Fruit fly (Drosophila melanogaster): ENCODE results near the gene kirre.

DNA sequence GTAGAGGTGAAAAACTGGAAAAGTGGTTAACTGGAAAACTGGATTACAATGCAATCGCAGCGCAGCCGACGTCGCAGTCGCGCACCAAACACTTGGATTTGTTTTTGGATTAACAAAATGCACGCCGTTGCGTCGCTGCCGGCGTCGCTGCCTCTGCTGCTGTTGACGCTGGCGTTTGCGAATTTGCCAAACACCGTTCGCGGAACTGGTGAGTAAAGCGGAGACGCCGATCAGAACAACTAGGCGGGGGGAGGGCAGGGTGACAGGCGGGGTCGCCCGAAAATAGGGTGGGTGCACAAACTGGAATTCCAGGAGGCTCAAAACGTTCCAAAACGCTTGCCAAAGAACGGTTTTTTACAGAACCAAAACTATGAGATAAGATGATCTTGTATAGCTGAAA, 395.4 kb downstream of the kirre start:
- TF ChIP-seq CG11902 (GFP tag; optimal IDR thresholded peaks at IDR 0.05): no peak
- no peak for TF ChIP-seq acj6 (GFP tag; optimal IDR thresholded peaks at IDR 0.05)
- no peak for TF ChIP-seq lz (GFP tag; optimal IDR thresholded peaks at IDR 0.05)
- TF ChIP-seq CG11294 (GFP tag; IDR thresholded peaks at IDR 0.05): no peak

Data from whole organism, prepupa.